Fruit fly (Drosophila melanogaster) whole organism, embryonic: Measurements from ENCODE around the gene Prosbeta2R2.

Experiments used
- Aef1 ChIP-seq: fragments of 200-800 bp; sonication (Bioruptor generic); IDR thresholded peaks from 3 replicates; pipeline ENCODE4 v1.3.6; 2022; ENCODE audit warnings: missing biosample characterization, missing genetic modification characterization
- B-H1 ChIP-seq: fragments of 200-800 bp; sonication (Bioruptor generic); IDR thresholded peaks from 3 replicates; pipeline ENCODE4 v1.3.6; 2022; ENCODE audit warnings: missing biosample characterization, missing genetic modification characterization
- B-H2 ChIP-seq: fragments of 200-800 bp; sonication (Bioruptor generic); optimal IDR thresholded peaks from 2 replicates; lab custom pipeline; 2018; ENCODE audit warnings: missing biosample characterization, mild to moderate bottlenecking, missing genetic modification characterization
- CG10543 ChIP-seq: fragments of 200-800 bp; sonication (Bioruptor generic); optimal IDR thresholded peaks from 3 replicates; lab custom pipeline; 2017; ENCODE audit warnings: missing biosample characterization, mild to moderate bottlenecking, missing genetic modification characterization, moderate library complexity
- CG11695 ChIP-seq: fragments of 200-800 bp; sonication (Bioruptor generic); IDR thresholded peaks from 3 replicates; pipeline ENCODE4 v1.3.6; 2022; ENCODE audit warnings: missing biosample characterization, missing genetic modification characterization
- CG13296 ChIP-seq: fragments of 200-800 bp; sonication (Bioruptor generic); optimal IDR thresholded peaks from 3 replicates; lab custom pipeline; 2018; ENCODE audit warnings: missing biosample characterization, mild to moderate bottlenecking, missing genetic modification characterization
- CG13894 ChIP-seq: fragments of 200-800 bp; sonication (Bioruptor generic); optimal IDR thresholded peaks from 3 replicates; lab custom pipeline; 2018; ENCODE audit warnings: missing biosample characterization, mild to moderate bottlenecking, missing genetic modification characterization, moderate library complexity
- CG14050 ChIP-seq: fragments of 200-800 bp; sonication (Bioruptor generic); IDR thresholded peaks from 3 replicates; pipeline ENCODE4 v1.3.6; 2022; ENCODE audit warnings: missing biosample characterization, missing genetic modification characterization
- CG14965 ChIP-seq: fragments of 200-800 bp; sonication (Bioruptor generic); optimal IDR thresholded peaks from 2 replicates; lab custom pipeline; 2016; ENCODE audit warnings: missing biosample characterization, missing genetic modification characterization, borderline replicate concordance
- CG15696 ChIP-seq: fragments of 200-800 bp; sonication (Bioruptor generic); optimal IDR thresholded peaks from 2 replicates; lab custom pipeline; 2019; ENCODE audit warnings: missing biosample characterization, mild to moderate bottlenecking, missing genetic modification characterization, moderate library complexity
- CG18599 ChIP-seq: fragments of 200-800 bp; sonication (Bioruptor generic); optimal IDR thresholded peaks from 3 replicates; lab custom pipeline; 2017; ENCODE audit warnings: missing biosample characterization, missing genetic modification characterization, mild to moderate bottlenecking, moderate library complexity, missing genetic modification reagents
- CG2199 ChIP-seq: fragments of 200-800 bp; sonication (Bioruptor generic); IDR thresholded peaks from 3 replicates; pipeline ENCODE4 v1.3.6; 2022; ENCODE audit warnings: missing biosample characterization, missing genetic modification characterization
- CG2889 ChIP-seq: fragments of 200-800 bp; sonication (Bioruptor generic); IDR thresholded peaks from 3 replicates; pipeline ENCODE4 v1.3.6; 2022; ENCODE audit warnings: missing biosample characterization, missing genetic modification characterization
- CG30020 ChIP-seq: fragments of 200-800 bp; optimal IDR thresholded peaks from 2 replicates; lab custom pipeline; 2019; ENCODE audit warnings: missing biosample characterization, mild to moderate bottlenecking, missing genetic modification characterization, moderate library complexity
- CG6683 ChIP-seq: fragments of 200-800 bp; sonication (Bioruptor generic); optimal IDR thresholded peaks from 2 replicates; lab custom pipeline; 2017; ENCODE audit warnings: missing biosample characterization, mild to moderate bottlenecking, missing genetic modification characterization, missing genetic modification reagents
- CG6791 ChIP-seq: fragments of 200-800 bp; sonication (Bioruptor generic); IDR thresholded peaks from 3 replicates; pipeline ENCODE4 v1.3.6; 2022; ENCODE audit warnings: missing biosample characterization, missing genetic modification characterization; ENCODE audit not compliant: partially characterized antibody
- CG7786 ChIP-seq: fragments of 200-800 bp; sonication (Bioruptor generic); optimal IDR thresholded peaks from 2 replicates; lab custom pipeline; 2016; ENCODE audit warnings: missing biosample characterization, missing genetic modification characterization
- CG8924 ChIP-seq: fragments of 200-800 bp; optimal IDR thresholded peaks from 3 replicates; lab custom pipeline; 2019; ENCODE audit warnings: missing biosample characterization, mild to moderate bottlenecking, missing genetic modification characterization, moderate library complexity
- CG8944 ChIP-seq: fragments of 200-800 bp; sonication (Bioruptor generic); optimal IDR thresholded peaks from 3 replicates; lab custom pipeline; 2016; ENCODE audit warnings: missing biosample characterization, missing genetic modification characterization
- CG9817 ChIP-seq: fragments of 200-800 bp; sonication (Bioruptor generic); optimal IDR thresholded peaks from 2 replicates; lab custom pipeline; 2018; ENCODE audit warnings: missing biosample characterization, mild to moderate bottlenecking, missing genetic modification characterization, moderate library complexity
- Camta ChIP-seq: fragments of 200-800 bp; sonication (Bioruptor generic); optimal IDR thresholded peaks from 2 replicates; lab custom pipeline; 2016; ENCODE audit warnings: missing biosample characterization, missing genetic modification characterization
- Drgx ChIP-seq: fragments of 200-800 bp; sonication (Bioruptor generic); IDR thresholded peaks from 2 replicates; pipeline ENCODE4 v1.3.6; 2022; ENCODE audit warnings: missing biosample characterization, missing genetic modification characterization
- Fer3 ChIP-seq: fragments of 200-800 bp; sonication (Bioruptor generic); optimal IDR thresholded peaks from 2 replicates; lab custom pipeline; 2018; ENCODE audit warnings: missing biosample characterization, mild to moderate bottlenecking, missing genetic modification characterization, moderate library complexity
- Hr51 ChIP-seq, 2 experiments: fragments of 200-800 bp; sonication (Bioruptor generic); optimal IDR thresholded peaks; 2 replicates in 1 of 2; 3 replicates in 1 of 2; lab custom pipeline; 2016 to 2018; ENCODE audit warnings: missing biosample characterization in 2 of 2, missing genetic modification characterization in 2 of 2, mild to moderate bottlenecking in 1 of 2, moderate library complexity in 1 of 2
- Kr ChIP-seq: fragments of 200-800 bp; sonication (Bioruptor generic); optimal IDR thresholded peaks from 2 replicates; lab custom pipeline; 2017; ENCODE audit warnings: missing biosample characterization, mild to moderate bottlenecking, missing genetic modification characterization
- MTF-1 ChIP-seq: fragments of 200-800 bp; sonication (Bioruptor generic); optimal IDR thresholded peaks from 2 replicates; lab custom pipeline; 2018; ENCODE audit warnings: missing biosample characterization, mild to moderate bottlenecking, missing genetic modification characterization, borderline replicate concordance
- Spps ChIP-seq: fragments of 200-800 bp; sonication (Bioruptor generic); optimal IDR thresholded peaks from 2 replicates; lab custom pipeline; 2018; ENCODE audit warnings: missing biosample characterization, mild to moderate bottlenecking, missing genetic modification characterization
- Ssrp ChIP-seq: fragments of 200-800 bp; sonication (Bioruptor generic); optimal IDR thresholded peaks from 2 replicates; lab custom pipeline; 2018; ENCODE audit warnings: missing biosample characterization, mild to moderate bottlenecking, missing genetic modification characterization, moderate library complexity
- YL-1 ChIP-seq: fragments of 200-800 bp; sonication (Bioruptor generic); optimal IDR thresholded peaks from 3 replicates; lab custom pipeline; 2017; ENCODE audit warnings: missing biosample characterization, mild to moderate bottlenecking, missing genetic modification characterization
- ab ChIP-seq: fragments of 200-800 bp; sonication (Bioruptor generic); optimal IDR thresholded peaks from 2 replicates; lab custom pipeline; 2016; ENCODE audit warnings: missing biosample characterization, missing genetic modification characterization
- amos ChIP-seq: fragments of 200-800 bp; sonication (Bioruptor generic); IDR thresholded peaks from 2 replicates; pipeline ENCODE4 v1.3.6; 2022; ENCODE audit warnings: missing biosample characterization, missing genetic modification characterization; ENCODE audit not compliant: partially characterized antibody
- aop ChIP-seq: fragments of 200-800 bp; sonication (Bioruptor generic); IDR thresholded peaks from 2 replicates; pipeline ENCODE4 v1.3.6; 2022; ENCODE audit warnings: missing biosample characterization, missing genetic modification characterization
- btn ChIP-seq: fragments of 200-800 bp; sonication (Bioruptor generic); optimal IDR thresholded peaks from 2 replicates; lab custom pipeline; 2016; ENCODE audit warnings: missing biosample characterization, missing genetic modification characterization
- chinmo ChIP-seq: fragments of 200-800 bp; sonication (Bioruptor generic); IDR thresholded peaks from 4 replicates; pipeline ENCODE4 v1.3.6; 2022; ENCODE audit warnings: missing biosample characterization, missing genetic modification characterization; ENCODE audit not compliant: partially characterized antibody
- eve ChIP-seq, 2 experiments: fragments of >200 bp; optimal IDR thresholded peaks; 2 replicates each; lab custom pipeline; 2017; ENCODE audit warnings: missing biosample characterization in 2 of 2, missing genetic modification characterization in 2 of 2
- eyg ChIP-seq: fragments of 200-800 bp; sonication (Bioruptor generic); optimal IDR thresholded peaks from 3 replicates; lab custom pipeline; 2016; ENCODE audit warnings: missing biosample characterization, missing genetic modification characterization
- inv ChIP-seq: fragments of 200-800 bp; sonication (Bioruptor generic); IDR thresholded peaks from 2 replicates; pipeline ENCODE4 v1.3.6; 2022; ENCODE audit warnings: missing biosample characterization, missing genetic modification characterization; ENCODE audit not compliant: partially characterized antibody
- org-1 ChIP-seq: fragments of 200-800 bp; sonication (Bioruptor generic); optimal IDR thresholded peaks from 2 replicates; lab custom pipeline; 2017; ENCODE audit warnings: missing biosample characterization, missing genetic modification characterization
- rib ChIP-seq: fragments of 200-800 bp; sonication (Bioruptor generic); IDR thresholded peaks from 2 replicates; pipeline ENCODE4 v1.3.6; 2022; ENCODE audit warnings: missing biosample characterization, missing genetic modification characterization
- scrt ChIP-seq: fragments of 200-800 bp; sonication (Bioruptor generic); optimal IDR thresholded peaks from 2 replicates; lab custom pipeline; 2018; ENCODE audit warnings: missing biosample characterization, mild to moderate bottlenecking, missing genetic modification characterization, moderate library complexity
- sisA ChIP-seq: fragments of 200-800 bp; sonication (Bioruptor generic); IDR thresholded peaks from 2 replicates; pipeline ENCODE4 v1.3.6; 2022; ENCODE audit warnings: missing biosample characterization, missing genetic modification characterization
- sqz ChIP-seq: fragments of 200-800 bp; sonication (Bioruptor generic); optimal IDR thresholded peaks from 3 replicates; lab custom pipeline; 2018; ENCODE audit warnings: missing biosample characterization, mild to moderate bottlenecking, missing genetic modification characterization
- stc ChIP-seq: fragments of 200-800 bp; sonication (Bioruptor generic); IDR thresholded peaks from 2 replicates; pipeline ENCODE4 v1.3.6; 2022; ENCODE audit warnings: missing biosample characterization, missing genetic modification characterization
- twi ChIP-seq: fragments of 200-800 bp; optimal IDR thresholded peaks from 2 replicates; lab custom pipeline; 2019; ENCODE audit warnings: missing biosample characterization, mild to moderate bottlenecking, missing genetic modification characterization, moderate library complexity
- unc-4 ChIP-seq: fragments of 200-800 bp; sonication (Bioruptor generic); IDR thresholded peaks from 2 replicates; pipeline ENCODE4 v1.3.6; 2022; ENCODE audit warnings: missing biosample characterization, missing genetic modification characterization; ENCODE audit not compliant: partially characterized antibody
- vnd ChIP-seq: fragments of 200-800 bp; sonication (Bioruptor generic); IDR thresholded peaks from 3 replicates; pipeline ENCODE4 v1.3.6; 2022; ENCODE audit warnings: missing biosample characterization, missing genetic modification characterization; ENCODE audit not compliant: partially characterized antibody
- zfh1 ChIP-seq: fragments of 200-800 bp; sonication (Bioruptor generic); IDR thresholded peaks from 3 replicates; pipeline ENCODE4 v1.3.6; 2022; ENCODE audit warnings: missing biosample characterization, missing genetic modification characterization
- zfh2 ChIP-seq: fragments of 200-800 bp; sonication (Bioruptor generic); optimal IDR thresholded peaks from 2 replicates; lab custom pipeline; 2016; ENCODE audit warnings: missing biosample characterization, missing genetic modification characterization

Gene Prosbeta2R2

DNA sequence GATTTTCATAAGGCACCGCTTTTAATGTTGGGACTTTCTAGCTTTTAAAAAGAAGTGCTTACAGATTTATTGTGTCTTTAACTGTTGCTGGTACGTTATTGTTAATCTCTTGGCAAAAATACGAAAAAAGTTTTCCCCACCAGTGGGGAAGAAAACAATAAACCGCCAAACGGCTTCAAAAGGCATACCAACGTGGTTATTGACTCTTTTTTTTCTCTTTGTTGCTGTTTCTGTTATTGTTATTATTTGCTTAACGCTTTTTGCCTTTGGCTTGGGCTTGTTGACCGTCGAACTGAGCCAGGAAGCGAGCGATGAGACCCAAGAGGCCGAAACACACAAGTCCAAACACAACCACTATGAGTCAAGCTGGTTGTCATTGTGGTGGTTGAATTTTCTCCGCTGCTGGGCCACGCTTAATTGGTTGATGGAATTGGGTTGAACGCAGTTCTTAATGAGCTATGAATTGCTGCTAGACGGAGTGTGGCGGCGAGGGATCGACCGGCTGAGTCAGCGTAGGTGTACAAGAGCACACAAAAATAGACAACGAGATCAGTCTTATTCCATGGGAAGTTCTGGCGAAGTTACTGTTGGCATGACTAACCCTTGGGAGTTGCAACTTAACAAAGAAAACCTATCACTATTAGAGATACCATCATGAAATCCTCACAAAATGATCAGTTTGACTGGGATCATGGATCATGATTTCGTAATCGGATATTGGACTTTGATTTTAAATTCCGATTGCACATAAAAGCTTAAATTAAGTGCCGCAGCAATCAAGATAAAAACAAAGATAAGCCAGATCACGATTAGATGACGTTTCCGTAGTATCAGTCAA lies 11.8 kb downstream of the Prosbeta2R2 start (continued):
- TF ChIP-seq Drgx (no peak), CG13894 (tag; lab: Kevin White, UChicago) (no peak), scrt (GFP tag; lab: Kevin White, UChicago) (no peak), ab (GFP tag; lab: Kevin White, UChicago) (no peak), vnd (GFP tag; lab: Robert Waterston, UW) (no peak), aop (no peak), CG6683 (no peak), MTF-1 (no peak), amos (GFP tag; lab: Robert Waterston, UW) (no peak), Spps (tag; lab: Kevin White, UChicago) (no peak), btn (GFP tag; lab: Kevin White, UChicago) (no peak), Camta (no peak), org-1 (GFP tag; lab: Kevin White, UChicago) (no peak), Hr51 (GFP tag; optimal IDR thresholded peaks at IDR 0.05; lab: Kevin White, UChicago) (no peak), CG2199 (GFP tag; lab: Robert Waterston, UW) (0 out of 3 replicates have a peak, but pooled peaks have one; percentile 47), inv (GFP tag; lab: Robert Waterston, UW) (no peak), sqz (GFP tag; lab: Kevin White, UChicago) (no peak), zfh1 (GFP tag; lab: Robert Waterston, UW) (no peak), CG8924 (tag; lab: Kevin White, UChicago) (no peak), CG15696 (no peak), Fer3 (tag; lab: Kevin White, UChicago) (no peak), CG30020 (tag; lab: Kevin White, UChicago) (no peak), CG9817 (tag; lab: Kevin White, UChicago) (no peak), Kr (GFP tag; lab: Kevin White, UChicago) (no peak), CG7786 (GFP tag; lab: Kevin White, UChicago) (no peak), CG11695 (GFP tag; lab: Robert Waterston, UW) (no peak), CG14965 (no peak), CG2889 (GFP tag; lab: Robert Waterston, UW) (no peak), B-H1 (no peak), rib (GFP tag; lab: Robert Waterston, UW) (no peak), twi (tag; lab: Kevin White, UChicago) (no peak), CG13296 (no peak), sisA (GFP tag; lab: Robert Waterston, UW) (no peak), stc (GFP tag; lab: Robert Waterston, UW) (0 out of 2 replicates have a peak, but pooled peaks have one; percentile 22), chinmo (GFP tag; lab: Robert Waterston, UW) (0 out of 4 replicates have a peak, but pooled peaks have one; percentile 59), Aef1 (GFP tag; lab: Robert Waterston, UW) (no peak), unc-4 (GFP tag; lab: Robert Waterston, UW) (no peak), CG6791 (GFP tag; lab: Robert Waterston, UW) (no peak), eyg (GFP tag; lab: Kevin White, UChicago) (no peak), eve (GFP tag; optimal IDR thresholded peaks at IDR 0.05; lab: Kevin White, UChicago) (peak in 1 of 2 experiments; percentile 11), CG8944 (GFP tag; lab: Kevin White, UChicago) (no peak), YL-1 (GFP tag; lab: Kevin White, UChicago) (no peak), CG18599 (GFP tag; lab: Kevin White, UChicago) (peak; percentile 1), Ssrp (no peak), zfh2 (GFP tag; lab: Kevin White, UChicago) (no peak), CG10543 (GFP tag; lab: Kevin White, UChicago) (no peak), B-H2 (no peak), CG14050 (no peak)
